Fruit fly (Drosophila melanogaster) Kc167 (cell line): Measurements from ENCODE around the gene Ptp61F.

Source experiments
- Myc ChIP-seq: fragments of >200 bp; optimal IDR thresholded peaks from 2 replicates; lab custom pipeline; 2017; ENCODE audit warnings: missing external identifiers
- Sin3A ChIP-seq: fragments of >200 bp; optimal IDR thresholded peaks from 2 replicates; lab custom pipeline; 2018; ENCODE audit warnings: missing external identifiers
- h ChIP-seq: fragments of >200 bp; optimal IDR thresholded peaks from 3 replicates; lab custom pipeline; 2018; ENCODE audit warnings: missing external identifiers
- insv ChIP-seq: fragments of >200 bp; optimal IDR thresholded peaks from 3 replicates; lab custom pipeline; 2018; ENCODE audit warnings: missing external identifiers
- psq ChIP-seq: fragments of >200 bp; optimal IDR thresholded peaks from 2 replicates; lab custom pipeline; 2017; ENCODE audit warnings: missing external identifiers
- ttk ChIP-seq: sonication (Bioruptor generic); optimal IDR thresholded peaks from 2 replicates; lab custom pipeline; 2017; ENCODE audit warnings: missing external identifiers

The Ptp61F gene

DNA sequence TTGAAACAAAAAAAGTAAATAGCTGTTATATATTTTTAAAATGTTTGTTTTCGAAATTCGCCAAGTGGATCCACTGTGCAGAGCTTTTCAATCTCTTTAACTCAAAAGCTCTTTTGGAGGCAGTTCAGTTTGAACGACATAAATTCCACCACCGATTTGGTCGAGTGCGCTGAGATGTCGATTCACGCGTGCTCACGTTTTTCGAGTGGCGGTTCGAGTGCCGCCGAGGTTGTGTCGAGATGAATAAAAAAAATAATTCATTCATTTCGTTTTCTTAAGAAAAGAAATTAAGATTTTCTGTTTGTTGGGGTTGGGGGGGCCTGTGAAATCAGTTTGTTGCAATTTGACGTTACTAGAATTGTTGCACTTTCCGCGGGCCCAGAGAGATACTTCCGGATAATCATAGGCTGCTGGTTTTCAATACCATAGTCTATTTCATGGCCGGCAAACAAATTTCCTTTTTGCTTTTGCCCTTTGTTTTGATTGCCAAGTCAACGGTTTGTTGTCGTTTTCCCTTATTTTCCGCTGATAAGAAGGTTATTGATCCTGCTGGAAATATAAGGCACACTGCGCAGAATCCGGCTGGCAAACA, 13.6 kb upstream of the Ptp61F start:
- TF ChIP-seq psq (lab: Kevin White, UChicago): no peak
- TF ChIP-seq Sin3A (lab: Kevin White, UChicago): no peak
- no peak for TF ChIP-seq ttk (lab: Kevin White, UChicago)

DNA sequence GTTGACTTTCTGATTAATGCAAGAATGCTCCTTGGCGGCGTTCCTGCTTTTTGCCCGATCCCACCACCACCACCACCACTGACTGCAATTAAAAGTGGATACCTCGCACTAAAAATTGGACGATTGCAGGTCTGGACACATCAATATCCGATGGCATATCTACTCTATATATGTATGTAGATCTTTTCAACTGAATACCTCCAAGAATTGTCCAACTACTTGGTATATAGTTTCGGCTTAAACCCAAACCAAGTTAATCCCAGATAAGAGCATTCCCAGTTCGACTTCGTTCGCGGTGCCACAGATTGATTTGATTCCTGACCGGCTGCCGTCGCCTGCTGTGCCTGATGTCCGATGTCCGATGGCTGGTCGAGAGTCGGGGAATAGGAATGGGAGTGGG, 9.7 kb upstream of the Ptp61F start:
- TF ChIP-seq insv (lab: Kevin White, UChicago) (no peak), h (no peak)

DNA sequence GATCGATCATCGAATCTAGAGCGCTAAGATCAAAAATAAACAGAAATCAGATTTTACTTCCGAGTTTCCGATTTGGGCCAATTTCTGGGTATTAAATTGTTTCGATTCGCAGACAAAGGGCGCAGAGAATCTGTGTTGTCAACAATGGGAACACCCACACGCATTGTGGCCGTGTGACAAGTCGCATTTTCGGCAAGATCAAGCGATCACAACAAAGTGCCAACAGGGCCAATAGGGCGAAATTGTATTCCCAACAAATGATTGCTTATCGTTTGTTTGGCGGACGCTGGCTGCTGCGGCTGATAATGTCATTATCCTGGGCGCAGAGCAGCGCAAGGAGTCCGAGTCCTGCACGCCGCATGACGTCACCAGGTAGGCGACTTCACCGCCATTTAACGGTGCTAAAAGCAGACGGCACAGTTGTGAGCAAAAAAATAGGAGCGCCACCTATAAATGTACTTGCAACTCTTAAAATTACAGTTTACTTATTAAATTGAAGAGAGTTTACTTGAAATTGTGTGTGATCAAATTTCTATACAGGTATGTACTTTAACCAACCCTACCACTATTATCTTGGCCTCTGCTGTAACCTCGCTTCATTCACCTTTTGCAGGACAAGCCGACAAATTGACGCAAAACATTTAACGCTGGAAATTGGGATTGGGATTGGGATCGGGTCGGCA, 4.1 kb upstream of the Ptp61F start:
- TF ChIP-seq Sin3A (lab: Kevin White, UChicago): no peak
- TF ChIP-seq insv (lab: Kevin White, UChicago): no peak
- TF ChIP-seq psq (lab: Kevin White, UChicago): no peak
- no peak for TF ChIP-seq h
- TF ChIP-seq Myc (lab: Kevin White, UChicago): no peak
- no peak for TF ChIP-seq ttk (lab: Kevin White, UChicago)

DNA sequence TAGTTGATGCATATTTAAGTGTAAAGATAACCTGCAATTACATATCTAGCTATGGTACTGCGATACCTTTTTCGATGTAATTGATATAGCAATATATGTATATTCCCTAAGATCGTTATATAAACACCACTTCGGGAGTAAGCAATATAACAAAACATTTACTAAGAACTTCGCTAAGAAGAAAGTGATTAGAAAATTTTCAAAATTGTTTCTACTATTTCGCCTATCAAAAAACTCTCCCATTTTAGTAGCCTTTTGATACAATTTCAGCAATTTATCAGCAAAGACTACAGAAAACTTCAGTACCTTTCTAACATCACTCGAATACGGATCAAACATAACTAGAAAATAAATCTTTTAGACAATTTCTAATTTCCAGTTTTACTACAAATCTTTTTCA, 2.3 kb upstream of the Ptp61F start, which contains the start of gene robl62A:
Gene robl62A, plus strand, starts transcription at position 301 of the 400 bp plus-strand sequence.
- TF ChIP-seq h: no peak
- TF ChIP-seq insv (lab: Kevin White, UChicago): no peak
- TF ChIP-seq Sin3A (lab: Kevin White, UChicago): no peak
- TF ChIP-seq psq (lab: Kevin White, UChicago): no peak

DNA sequence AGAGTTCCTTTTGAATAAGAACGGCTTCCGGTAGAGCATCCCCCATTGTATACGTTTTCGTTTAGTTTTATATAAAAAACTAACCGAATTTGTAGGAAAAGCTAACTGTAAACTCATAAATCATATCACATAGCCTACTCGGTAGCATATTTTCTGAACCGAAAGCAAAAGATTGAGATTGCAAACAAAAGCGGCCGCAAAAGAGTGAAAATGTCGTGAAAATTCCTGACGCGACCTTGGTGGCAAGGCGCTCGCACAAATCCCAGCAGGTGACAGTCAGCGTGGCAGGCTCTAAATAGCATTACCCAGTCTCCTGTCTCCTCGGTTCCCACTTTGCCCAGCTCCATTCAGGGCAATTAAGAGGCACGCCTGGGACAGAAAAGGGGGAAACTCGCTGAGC, 3.1 kb downstream of the Ptp61F start, which contains the start of gene Naa30B:
Gene Naa30B, minus strand, starts transcription at position 101 of the 400 bp plus-strand sequence.
- TF ChIP-seq h (no peak), ttk (lab: Kevin White, UChicago) (no peak), insv (lab: Kevin White, UChicago) (no peak), psq (lab: Kevin White, UChicago) (no peak), Myc (lab: Kevin White, UChicago) (no peak), Sin3A (lab: Kevin White, UChicago) (no peak)

DNA sequence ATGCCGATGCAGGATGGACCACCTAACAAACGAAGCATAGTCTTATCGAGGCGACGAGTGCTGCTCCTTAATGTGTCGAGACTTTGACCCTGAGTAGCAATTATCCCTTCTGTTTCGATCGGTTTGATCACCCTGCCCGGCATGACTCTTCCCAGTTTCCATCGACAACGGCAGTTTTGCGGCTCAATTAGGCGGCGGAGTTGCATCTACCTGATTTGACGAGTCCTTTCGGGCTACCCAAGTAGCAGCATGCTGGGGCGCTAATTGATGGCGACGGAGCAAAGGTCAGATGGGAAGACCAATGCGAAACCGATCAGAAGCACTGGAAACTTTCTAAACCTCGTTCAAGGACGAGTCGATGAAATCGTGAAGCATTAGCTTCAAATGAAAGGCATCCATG, 4.0 kb downstream of the Ptp61F start:
- TF ChIP-seq ttk (lab: Kevin White, UChicago) (no peak), h (no peak), psq (lab: Kevin White, UChicago) (no peak), Sin3A (lab: Kevin White, UChicago) (no peak)

DNA sequence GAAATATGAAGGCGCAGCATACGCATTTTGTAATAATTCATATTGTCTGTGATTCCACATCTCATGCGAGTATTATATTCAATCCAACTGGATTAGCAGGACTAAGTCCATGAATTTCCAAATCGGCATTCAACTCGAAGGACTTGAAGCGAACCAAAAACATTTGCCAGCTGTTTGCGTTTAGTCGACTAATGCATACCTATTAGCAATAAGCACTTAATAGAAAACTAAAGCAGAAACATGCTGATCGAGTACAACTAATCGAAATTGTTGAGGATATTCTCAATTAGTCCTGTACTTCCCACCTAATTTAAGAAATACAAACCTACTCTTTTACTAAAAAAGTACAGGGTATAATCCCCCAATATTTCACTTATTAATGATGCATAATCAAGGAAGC, 5.8 kb downstream of the Ptp61F start:
- no peak for TF ChIP-seq h
- no peak for TF ChIP-seq insv (lab: Kevin White, UChicago)

DNA sequence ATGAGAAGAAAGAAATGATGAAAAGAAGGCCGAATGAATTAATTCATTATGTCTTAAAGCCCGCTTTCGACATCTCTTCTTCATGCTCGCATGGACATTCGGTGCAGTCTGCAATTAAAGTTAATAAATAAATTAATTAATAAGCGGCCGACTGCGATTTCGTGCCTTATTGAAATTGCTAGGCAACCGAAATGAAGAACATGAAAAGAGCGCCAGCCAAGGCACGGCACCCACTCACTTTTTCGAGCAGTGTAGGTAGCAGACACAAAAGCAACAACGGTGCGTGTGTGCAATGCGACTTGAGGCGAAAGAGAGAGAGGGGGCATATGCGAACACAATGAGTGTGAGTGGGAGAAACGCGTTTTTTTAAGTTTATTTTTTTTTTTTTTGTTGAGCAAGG, 10.6 kb downstream of the Ptp61F start:
- TF ChIP-seq h (no peak), psq (lab: Kevin White, UChicago) (no peak), ttk (lab: Kevin White, UChicago) (no peak), Sin3A (lab: Kevin White, UChicago) (no peak), Myc (lab: Kevin White, UChicago) (no peak), insv (lab: Kevin White, UChicago) (no peak)

DNA sequence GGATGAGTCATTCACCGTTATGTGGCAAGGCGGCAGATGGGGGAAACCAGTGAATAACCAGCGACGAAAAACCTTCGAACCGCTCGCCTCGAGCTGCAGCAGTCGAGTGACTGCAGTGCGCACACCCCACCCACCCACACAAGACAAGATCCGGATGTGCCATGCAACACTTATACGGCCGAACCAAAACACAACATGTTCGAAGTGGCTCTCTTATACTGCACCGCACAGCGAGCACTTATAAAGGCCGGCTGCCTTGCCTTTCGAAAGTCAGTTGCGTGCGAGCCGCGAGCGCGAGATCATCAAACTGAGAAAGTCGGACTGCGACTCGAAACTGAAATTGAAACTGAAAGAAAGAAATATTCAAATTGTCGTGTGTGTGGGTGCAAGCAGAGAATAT, 11.5 kb downstream of the Ptp61F start, which contains the start of gene rho:
Gene rho, plus strand, starts transcription at position 265 of the 400 bp plus-strand sequence.
- TF ChIP-seq insv (lab: Kevin White, UChicago) (no peak), h (no peak), Myc (lab: Kevin White, UChicago) (no peak), ttk (lab: Kevin White, UChicago) (no peak), Sin3A (lab: Kevin White, UChicago) (no peak), psq (lab: Kevin White, UChicago) (no peak)

DNA sequence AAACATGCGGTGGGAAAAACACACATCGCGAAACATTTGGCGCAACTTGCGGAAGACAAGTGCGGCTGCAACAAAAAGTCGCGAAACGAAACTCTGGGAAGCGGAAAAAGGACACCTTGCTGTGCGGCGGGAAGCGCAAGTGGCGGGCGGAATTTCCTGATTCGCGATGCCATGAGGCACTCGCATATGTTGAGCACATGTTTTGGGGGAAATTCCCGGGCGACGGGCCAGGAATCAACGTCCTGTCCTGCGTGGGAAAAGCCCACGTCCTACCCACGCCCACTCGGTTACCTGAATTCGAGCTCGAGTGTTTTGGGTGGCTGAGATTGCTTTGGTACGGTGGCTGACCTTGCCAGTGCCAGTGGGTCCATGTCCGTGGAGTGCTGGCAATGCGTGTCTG, 13.2 kb downstream of the Ptp61F start:
- TF ChIP-seq Sin3A (lab: Kevin White, UChicago): no peak
- TF ChIP-seq Myc (lab: Kevin White, UChicago): no peak
- no peak for TF ChIP-seq ttk (lab: Kevin White, UChicago)
- no peak for TF ChIP-seq h
- TF ChIP-seq insv (lab: Kevin White, UChicago): no peak
- no peak for TF ChIP-seq psq (lab: Kevin White, UChicago)

DNA sequence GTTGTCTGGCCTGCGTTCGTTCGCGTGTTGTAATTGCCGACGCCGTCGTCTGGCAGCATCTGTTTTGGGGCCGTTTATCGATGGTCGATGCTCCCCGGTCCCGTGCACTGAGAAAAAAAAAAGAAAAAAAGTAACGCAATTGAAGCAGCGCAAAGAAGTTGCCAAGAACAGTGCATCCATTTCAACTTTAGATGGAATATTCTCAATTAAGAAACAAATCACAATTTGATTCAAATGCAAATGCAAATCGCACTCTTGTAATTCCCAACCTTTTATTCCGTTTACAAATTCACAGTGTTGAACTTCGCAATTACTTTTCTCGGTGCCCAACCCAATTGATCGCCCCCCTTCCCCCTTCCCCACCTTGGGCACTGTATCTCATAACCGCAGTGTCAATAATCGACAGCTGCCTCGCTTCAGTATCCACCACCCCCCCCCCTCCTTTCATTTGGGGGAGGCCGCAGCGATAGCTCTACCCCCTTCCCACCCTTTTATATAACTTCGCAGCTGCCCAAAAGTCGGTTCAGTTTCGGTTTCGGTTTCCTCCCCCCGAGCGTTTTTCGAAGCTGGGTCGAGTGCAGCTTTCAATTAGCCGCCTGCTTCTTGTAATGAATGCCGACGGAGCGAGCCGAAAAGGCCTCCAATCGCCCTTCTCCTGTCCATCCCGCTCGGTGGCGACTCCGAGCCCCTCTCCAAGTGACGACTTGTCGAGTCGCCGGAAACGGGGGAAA, 16.9 kb downstream of the Ptp61F start:
- TF ChIP-seq psq (lab: Kevin White, UChicago) (no peak), h (no peak), ttk (lab: Kevin White, UChicago) (no peak), Sin3A (lab: Kevin White, UChicago) (no peak), Myc (lab: Kevin White, UChicago) (no peak), insv (lab: Kevin White, UChicago) (no peak)

DNA sequence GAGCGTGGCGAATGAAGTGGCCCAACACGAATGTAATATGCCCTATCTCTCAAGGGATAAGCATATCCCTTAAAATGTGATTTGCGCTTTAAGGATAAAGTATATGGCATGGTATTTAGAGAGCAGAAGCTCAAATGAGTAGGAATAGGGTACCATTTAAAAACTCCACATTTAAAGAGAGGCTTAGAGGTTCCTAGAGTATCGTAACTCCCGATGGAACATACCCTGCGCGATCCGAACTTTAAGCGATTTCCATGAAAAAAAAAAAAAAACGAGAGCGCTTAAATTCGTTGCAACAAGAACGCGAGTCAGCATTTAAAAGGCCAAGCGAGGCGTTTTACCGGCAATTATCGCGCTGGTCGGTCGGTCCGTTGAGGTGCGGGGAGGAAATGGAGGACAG, 17.8 kb downstream of the Ptp61F start:
- TF ChIP-seq Sin3A (lab: Kevin White, UChicago) (no peak), ttk (lab: Kevin White, UChicago) (no peak), Myc (lab: Kevin White, UChicago) (no peak), insv (lab: Kevin White, UChicago) (no peak), h (no peak)
